Fruit fly (Drosophila melanogaster) whole organism, adult: Measurements from ENCODE around the gene Megf8.

Experiments
- CG11617 ChIP-seq: fragments of 200-800 bp; sonication (Bioruptor generic); optimal IDR thresholded peaks from 2 replicates; lab custom pipeline; 2017; ENCODE audit warnings: mild to moderate bottlenecking, missing biosample characterization, missing genetic modification reagents, missing genetic modification characterization
- CG5204 ChIP-seq: fragments of 200-800 bp; sonication (Bioruptor generic); optimal IDR thresholded peaks from 2 replicates; lab custom pipeline; 2016; ENCODE audit warnings: missing biosample characterization, missing genetic modification characterization
- bab1 ChIP-seq: fragments of 200-800 bp; sonication (Bioruptor generic); optimal IDR thresholded peaks from 3 replicates; lab custom pipeline; 2019; ENCODE audit warnings: missing biosample characterization, mild to moderate bottlenecking, missing genetic modification characterization, moderate library complexity
- kay ChIP-seq: fragments of 200-800 bp; sonication (Bioruptor generic); peaks from one replicate; lab custom pipeline; 2016; ENCODE audit warnings: missing biosample characterization, missing genetic modification characterization, borderline replicate concordance
- toe ChIP-seq: fragments of 200-800 bp; sonication (Bioruptor generic); optimal IDR thresholded peaks from 2 replicates; lab custom pipeline; 2016; ENCODE audit warnings: missing biosample characterization, missing genetic modification characterization

DNA sequence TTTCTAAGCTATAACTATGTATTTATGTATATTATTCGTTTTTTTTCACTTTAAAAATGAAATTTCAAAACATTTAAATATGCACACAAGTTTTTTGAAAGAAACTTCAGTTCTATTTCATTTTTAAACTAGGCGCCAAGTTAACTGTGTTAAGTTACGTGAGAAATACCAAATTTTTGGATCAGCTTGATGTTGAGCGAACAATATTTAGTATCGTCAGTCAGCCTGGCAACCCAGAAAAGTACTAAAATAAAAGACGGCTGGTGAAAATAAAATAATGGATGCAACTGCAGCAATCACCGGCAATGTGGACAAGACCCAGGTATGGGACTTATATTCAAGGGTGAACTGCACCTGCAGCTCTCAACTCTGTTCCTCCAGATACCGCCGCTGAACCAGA is 2.4 kb upstream of the Megf8 start, which contains the start of gene CCDC53:
- TF ChIP-seq CG11617 (GFP tag; lab: Kevin White, UChicago) = no peak
- no peak for TF ChIP-seq toe (GFP tag; lab: Kevin White, UChicago)
- TF ChIP-seq CG5204 (GFP tag; lab: Kevin White, UChicago) = no peak
- TF ChIP-seq bab1 (GFP tag; lab: Kevin White, UChicago) = peak; percentile 33
- no peak for TF ChIP-seq kay
